Worm (Caenorhabditis elegans): ENCODE measurements around the gene Y75B8A.8.

DNA sequence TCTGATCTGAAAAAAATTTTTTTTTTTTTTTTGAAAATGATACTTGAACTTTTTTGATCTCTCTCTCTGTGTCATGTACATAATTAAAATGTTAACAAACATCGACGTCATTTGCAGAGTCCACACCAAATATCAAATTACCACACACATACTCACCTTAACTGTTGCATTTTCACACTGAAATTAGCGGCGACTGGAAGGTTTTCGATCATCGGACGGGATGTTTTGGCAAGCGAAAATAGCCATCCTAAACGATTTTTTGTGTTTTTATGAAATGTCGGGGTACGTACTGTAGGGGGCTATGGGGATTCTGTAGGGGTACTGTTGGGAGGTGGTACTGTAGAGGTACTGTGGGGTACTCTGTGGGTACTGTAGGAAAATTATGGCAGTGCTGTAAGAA is 37.6 kb downstream of the Y75B8A.8 start:
- TF ChIP-seq ces-1 (GFP tag; optimal IDR thresholded peaks at IDR 0.05) (no peak), pha-4 (tag; optimal IDR thresholded peaks at IDR 0.05) (no peak), nhr-28 (tag; optimal IDR thresholded peaks at IDR 0.05) (no peak), lin-13 (tag; optimal IDR thresholded peaks at IDR 0.05) (no peak), nhr-12 (tag; optimal IDR thresholded peaks at IDR 0.05) (no peak), snpc-4 (tag; optimal IDR thresholded peaks at IDR 0.05) (no peak)
